Fruit fly (Drosophila melanogaster): Measurements from ENCODE around the gene CG31286.

dm6 chr3R:6684145-6684544, 43.1 kb downstream of the CG31286 start, which contains the start of gene Edg84A:
- TF ChIP-seq achi (GFP tag; optimal IDR thresholded peaks at IDR 0.05) (no peak), dac (GFP tag; optimal IDR thresholded peaks at IDR 0.05) (no peak), ss (GFP tag; optimal IDR thresholded peaks at IDR 0.05) (no peak), Met (GFP tag; optimal IDR thresholded peaks at IDR 0.05) (no peak), CG4318 (GFP tag; optimal IDR thresholded peaks at IDR 0.05) (no peak), Eip93F (GFP tag; optimal IDR thresholded peaks at IDR 0.05) (no peak)
